Worm (Caenorhabditis elegans) whole organism, dauer: ENCODE data around the gene agl-1.

ENCODE experiments used
- unc-62 ChIP-seq: sonication (generic microtip); optimal IDR thresholded peaks from 2 replicates; lab custom pipeline; 2017; ENCODE audit warnings: missing biosample characterization, missing genetic modification reagents, missing genetic modification characterization

agl-1 gene

DNA sequence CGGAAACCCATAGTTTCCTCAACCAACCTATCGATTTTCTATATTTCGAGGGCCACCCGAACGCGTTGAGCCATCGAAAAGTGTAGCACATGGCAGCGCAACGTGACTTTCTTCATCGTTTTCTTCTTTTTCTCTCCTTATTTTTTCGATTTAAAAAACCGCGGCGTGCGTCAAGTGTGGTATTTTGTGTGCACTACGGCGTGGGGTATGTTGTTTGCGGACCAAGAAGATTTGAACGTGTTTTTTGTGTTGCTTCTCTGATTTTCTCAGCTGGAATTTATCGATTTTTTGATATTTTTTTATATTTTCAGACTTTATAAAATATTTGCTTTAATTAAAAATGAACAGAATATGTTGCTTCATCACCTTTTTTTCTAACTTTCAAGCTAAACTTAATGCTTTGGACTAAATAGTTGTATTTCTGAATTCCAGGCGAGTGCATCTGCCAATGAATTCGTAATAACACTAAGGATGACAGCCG, at the start of gene agl-1, which contains the start of gene pfs-2:
agl-1 (minus strand) TSS at position 178 of the 481 bp plus-strand sequence.
pfs-2 (plus strand) TSS at position 431 of the 481 bp plus-strand sequence.
- TF ChIP-seq unc-62 (GFP tag; lab: Kevin White, UChicago), result no peak

DNA sequence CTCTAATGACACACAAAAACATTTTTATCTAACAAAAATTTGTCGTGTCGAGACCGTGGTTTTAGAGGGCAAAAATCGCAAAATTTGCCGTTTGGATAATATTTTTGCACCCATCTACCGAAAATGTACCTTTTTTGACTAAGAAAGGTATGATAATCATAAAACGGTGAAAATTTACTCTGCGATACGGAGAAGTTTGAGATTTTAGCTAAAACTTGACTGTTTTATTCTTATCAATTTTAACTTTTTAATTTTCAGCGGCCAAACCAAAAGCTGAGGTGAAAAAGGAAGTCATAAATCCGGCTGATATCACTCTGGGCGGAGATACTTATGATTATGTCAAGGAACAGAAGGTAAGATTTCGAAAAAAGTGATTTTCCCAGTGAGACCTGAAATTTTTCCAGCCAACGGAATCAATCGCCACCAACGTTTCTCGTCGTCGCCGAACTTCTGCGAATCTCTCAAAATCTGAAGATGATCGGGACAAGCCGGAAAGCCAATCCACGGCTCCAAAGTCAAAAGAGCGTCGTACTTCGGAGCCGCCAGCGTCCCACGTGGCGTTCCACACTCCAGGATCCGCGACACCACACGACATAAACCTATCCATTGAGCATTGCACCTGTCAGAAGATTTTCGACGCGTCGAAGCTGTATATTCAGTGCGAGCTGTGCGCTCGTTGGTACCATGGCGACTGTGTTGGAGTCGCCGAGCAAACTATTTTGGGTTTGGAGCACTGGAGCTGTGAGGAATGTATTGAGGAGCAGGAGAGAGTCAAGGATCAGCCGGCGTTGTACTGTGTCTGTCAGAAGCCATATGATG, 48.4 kb upstream of the agl-1 start:
- no peak for TF ChIP-seq unc-62 (GFP tag; lab: Kevin White, UChicago)

DNA sequence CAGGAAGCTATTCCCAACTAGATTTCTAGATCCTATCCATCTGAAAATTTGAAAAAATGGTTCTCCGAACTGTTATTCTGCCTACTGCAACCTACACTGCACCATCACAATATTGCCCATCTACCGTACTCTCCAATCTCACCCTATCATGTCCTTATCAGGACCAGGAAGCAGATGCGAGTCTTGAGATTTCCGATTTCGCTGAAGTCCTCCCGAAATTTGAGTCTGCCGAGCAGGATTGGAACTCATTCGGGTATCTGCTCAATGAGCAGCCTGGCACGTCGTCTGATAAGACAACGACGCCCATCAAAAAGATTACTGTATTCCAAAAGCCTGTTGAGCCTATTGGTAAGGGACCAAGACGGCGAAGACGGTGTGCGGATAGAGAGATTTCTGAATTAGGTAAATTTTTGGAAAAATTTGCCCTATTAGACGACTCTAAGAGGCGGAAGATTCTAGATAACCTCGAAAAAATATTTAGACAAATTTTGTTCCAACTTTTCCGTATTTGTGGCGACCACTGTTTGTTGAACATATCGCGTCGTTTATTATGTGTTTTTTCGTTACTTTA, 47.7 kb upstream of the agl-1 start:
- TF ChIP-seq unc-62 (GFP tag; lab: Kevin White, UChicago), result no peak

DNA sequence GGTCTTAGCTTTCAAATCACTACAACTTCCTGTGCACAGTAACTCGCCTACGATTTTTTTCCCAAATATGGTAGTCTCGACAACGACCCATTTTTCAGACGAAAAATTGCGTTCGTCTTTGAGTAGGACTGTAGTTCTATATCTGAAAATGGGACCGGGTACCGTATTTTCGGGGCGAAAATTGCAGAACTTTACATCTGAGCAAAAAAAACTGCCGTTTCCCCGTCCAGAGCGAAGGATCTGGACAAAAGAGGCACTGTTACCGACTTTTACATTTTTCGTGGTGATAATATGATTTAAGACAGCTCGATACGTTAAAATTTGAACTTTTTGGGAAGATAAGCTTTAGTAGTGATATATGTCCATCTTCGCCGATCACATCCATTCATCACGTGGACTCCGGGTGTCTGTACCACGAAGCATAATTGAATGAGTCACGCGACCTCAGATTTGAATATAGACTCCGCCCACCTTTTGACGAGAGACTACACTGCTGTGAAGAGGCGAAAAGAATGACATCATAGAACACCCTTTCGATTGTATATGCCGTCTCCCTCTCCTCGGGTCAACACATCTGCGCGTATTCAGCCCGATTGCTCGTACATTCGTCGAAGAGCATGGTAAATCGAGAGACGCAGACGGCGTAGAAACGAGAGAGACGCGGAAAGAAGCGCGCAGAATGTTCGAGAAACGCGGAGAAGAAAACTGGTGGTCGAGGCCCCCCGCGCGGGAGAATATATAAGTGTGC, 47.0 kb upstream of the agl-1 start:
- no peak for TF ChIP-seq unc-62 (GFP tag; lab: Kevin White, UChicago)

DNA sequence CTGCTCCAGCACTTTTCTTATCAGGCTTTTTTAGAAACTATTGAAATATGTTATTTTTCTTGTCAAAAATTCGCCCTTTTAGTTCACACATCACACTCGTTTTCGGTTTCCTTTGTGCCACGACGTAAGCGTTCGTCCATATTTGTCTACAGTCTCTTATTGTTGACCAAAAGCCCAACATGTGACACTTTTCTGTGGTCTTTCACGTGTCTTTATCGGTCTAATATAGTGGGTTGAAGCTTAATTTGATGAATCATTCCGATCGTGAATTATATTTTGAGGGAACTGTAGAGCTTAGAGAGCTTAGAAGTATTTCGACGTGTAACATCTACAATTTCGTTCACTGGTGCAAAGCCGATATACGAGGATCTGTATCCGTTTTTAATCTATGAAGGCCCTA, 46.4 kb upstream of the agl-1 start:
- no peak for TF ChIP-seq unc-62 (GFP tag; lab: Kevin White, UChicago)

DNA sequence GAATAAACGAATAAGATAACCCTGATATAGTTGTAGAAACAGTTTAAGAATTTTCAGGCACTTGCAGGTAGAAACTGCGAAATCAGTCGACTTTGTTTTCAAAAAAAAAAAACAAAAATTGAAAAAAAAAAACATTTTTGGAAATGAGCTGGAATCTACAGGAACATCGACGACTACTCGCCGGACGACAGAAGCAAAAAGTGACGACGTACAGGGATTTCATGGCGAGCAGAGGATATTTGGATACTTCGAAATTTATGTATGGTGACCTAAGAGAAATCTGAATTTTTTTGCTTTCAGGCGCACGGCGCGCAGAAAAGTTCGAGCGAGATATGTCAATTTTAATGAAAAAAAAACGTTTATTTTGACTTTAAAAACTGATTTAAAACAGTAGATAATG, 43.2 kb upstream of the agl-1 start:
- no peak for TF ChIP-seq unc-62 (GFP tag; lab: Kevin White, UChicago)

DNA sequence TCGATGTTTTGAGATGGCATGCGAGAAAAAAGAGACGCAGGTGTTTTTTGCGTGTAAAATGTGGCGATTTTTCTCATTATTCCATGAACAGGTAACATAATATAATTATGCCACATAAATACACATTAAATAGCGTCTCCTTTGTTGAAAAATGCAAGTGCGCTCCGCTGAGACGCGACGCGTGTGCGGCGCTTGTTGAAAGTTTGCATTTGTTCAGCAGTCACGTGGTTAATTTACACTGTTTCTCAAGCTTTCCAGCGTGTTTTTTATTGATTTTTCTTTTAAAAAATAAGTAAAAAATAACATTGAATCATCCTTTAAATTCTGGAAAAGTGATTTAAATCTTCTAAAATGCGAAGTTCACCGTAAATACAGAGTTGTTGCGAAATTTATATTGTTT, 41.7 kb upstream of the agl-1 start:
- no peak for TF ChIP-seq unc-62 (GFP tag; lab: Kevin White, UChicago)

DNA sequence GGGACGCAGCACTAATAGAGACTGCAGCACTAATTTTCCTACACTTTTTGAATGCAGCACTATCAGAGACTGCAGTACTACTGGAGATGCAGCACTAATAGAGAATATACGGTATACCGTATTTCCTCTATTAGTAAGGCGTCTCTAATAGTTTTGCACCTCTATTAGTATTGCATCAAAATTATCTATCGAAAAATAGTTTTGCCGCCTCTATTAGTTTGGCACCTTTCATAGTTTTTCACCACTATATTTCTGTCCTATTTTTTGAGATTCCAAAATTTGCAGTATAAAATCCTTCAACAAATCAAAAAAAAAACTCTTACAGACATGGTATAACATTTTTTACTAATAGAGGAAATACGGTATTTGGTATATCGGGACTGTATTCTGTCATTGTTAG, 35.9 kb upstream of the agl-1 start:
- TF ChIP-seq unc-62 (GFP tag; lab: Kevin White, UChicago), result no peak

DNA sequence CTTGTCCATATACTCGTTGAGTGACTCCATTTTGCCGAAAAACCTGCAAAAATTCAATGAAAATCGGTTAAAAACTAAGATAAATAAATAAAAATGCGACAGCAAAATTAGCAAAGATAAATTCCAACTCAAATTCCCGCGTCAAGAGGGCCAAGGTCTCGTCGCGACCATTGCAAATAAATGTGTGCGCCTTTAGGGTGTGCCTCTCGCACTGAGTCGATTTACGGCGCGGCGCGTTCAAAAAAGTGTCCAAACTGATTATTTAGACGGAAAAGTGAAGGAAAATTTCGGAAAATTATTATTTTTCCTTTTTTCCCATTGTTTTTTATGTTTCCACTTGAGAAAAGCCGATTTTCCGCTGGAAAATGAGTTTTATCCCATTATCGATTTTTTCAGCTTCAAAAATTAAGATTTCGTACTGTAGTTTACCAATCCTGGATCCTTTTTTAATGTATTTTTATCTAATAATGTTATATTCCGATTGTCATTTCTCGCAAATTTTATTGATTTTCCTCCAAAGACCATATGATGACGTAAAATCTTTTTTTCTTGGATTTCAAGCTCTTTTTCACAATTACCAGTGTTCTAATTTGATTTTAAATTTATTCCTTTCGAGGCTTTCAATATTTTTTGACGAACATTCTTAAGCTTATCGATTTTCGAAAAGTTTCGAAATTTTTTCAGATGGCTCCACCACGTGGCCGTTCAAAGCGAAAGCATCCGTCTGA, 32.3 kb upstream of the agl-1 start, which contains the start of the genes kbp-3 and nurf-1:
kbp-3 (minus strand) TSS at position 43 of the 728 bp plus-strand sequence.
nurf-1 (plus strand) TSS at position 678 of the 728 bp plus-strand sequence.
- TF ChIP-seq unc-62 (GFP tag; lab: Kevin White, UChicago), result no peak

DNA sequence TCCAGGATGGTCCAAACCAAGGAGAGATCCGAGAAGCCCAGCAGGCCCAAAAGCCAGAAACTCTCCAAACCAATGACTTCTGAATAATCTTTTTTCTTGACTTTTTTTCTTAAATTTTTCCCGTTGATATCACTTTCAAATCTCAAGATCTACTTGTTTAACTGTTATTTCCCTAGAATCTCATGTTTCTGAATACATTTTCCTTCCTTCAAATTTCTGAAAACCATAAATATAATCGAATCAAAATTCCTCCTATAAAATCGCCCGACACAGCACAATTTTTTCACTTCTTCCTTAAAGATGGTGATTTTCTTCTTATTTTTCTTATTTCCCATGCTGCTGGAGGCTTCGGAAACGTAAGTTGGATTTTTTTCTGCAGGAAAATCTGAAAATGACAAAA, 30.3 kb upstream of the agl-1 start, which contains the start of gene F26H11.8:
F26H11.8 (plus strand) TSS at position 301 of the 400 bp plus-strand sequence.
- TF ChIP-seq unc-62 (GFP tag; lab: Kevin White, UChicago), result no peak

DNA sequence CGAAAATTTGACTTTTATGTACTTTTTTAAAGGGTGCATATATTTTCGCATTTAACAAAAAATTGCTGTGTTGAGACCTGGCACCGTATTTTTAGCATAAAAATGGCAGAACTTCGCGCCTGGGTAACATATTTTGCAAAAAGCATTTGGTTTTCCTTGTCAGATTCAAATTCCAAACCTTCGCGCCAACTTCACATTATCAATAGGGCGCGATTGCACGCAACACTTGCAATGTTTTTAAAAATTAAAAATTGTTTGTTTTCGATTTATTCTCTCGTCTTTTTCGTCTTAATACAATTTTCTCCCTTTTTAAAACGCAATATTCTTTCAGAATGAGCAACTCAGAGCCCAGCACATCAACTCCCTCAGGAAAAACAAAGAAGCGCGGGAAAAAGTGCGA, 25.7 kb upstream of the agl-1 start, which contains the start of gene mes-2:
mes-2 (plus strand) TSS at position 330 of the 400 bp plus-strand sequence.
- no peak for TF ChIP-seq unc-62 (GFP tag; lab: Kevin White, UChicago)

DNA sequence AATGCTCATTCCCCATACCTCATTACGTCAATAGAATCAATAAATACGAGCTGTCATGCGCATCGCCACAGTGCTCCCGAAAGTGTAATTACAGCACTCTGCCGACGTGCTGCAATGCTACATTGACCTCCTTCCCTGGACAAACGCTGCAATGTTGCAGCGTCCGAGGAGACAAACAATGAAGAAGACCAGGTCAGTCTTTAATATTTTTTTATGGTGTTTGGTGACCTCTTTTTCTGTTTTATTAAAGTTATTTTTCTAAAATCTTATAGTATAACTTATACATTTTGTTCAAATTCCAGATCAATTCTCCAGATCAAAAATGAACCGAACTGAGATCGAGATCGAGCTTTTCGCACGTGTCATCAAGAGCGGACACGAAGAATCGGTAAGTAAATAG, 23.5 kb upstream of the agl-1 start, which contains the start of gene sdz-26:
sdz-26 (plus strand) TSS at position 301 of the 400 bp plus-strand sequence.
- TF ChIP-seq unc-62 (GFP tag; lab: Kevin White, UChicago), result no peak

DNA sequence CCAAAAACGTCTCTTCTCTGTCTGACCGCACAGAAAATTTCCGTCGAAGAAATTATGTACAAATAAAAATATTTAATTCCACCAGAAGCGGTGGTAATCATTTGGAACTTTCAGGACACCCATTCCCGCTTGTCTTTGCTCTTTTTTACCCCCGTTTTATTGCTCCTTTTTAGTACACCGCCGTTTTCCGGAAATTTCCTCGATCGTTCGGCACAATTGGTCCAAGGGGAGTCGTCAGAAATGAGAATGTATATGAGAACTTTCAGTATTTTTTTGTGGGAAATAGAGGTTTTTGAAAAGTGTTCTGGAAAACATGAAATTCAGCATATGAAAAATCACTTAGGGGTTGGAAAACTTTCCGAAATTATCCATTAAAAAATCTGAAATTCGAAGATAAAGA, 22.9 kb upstream of the agl-1 start:
- TF ChIP-seq unc-62 (GFP tag; lab: Kevin White, UChicago), result no peak

DNA sequence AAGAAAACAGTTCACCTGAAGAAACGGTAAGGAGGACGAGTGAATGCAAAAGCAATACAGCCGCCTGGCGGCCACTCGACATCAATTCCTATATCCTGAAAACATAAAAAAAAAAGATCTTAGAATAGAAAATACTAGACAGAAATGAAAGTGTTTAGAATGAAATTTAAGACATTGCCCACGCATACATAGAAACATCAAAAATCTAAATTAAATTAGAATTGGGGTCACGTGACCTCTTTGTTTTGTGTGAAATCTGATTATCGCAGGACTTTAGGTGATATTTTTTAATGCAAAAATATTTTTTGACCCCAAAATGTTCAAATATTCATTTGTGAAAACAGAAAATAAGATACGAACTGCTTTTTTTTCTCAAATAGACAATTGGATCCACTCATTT, 19.9 kb upstream of the agl-1 start, which contains the start of gene acr-20:
acr-20 (minus strand) TSS at position 101 of the 400 bp plus-strand sequence.
- no peak for TF ChIP-seq unc-62 (GFP tag; lab: Kevin White, UChicago)

DNA sequence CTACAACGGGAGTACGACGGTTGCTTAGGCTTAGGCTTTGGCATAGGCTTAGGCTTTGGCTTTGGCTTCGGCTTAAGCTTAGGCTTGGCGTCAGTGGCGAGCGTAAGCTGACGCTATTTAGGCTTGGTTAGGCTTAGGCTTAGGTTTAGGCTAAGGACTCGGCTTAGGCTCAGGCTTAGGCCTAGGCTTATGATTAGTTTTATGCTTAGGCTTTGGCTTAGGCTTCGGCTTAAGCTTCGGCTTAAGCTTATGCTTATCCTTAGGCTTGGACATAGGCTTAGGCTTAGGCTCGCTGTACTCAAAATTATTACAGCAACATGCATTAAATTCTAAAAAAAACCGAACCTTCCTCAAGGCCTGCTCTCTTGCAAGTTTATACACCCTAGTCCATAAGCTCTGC, 16.7 kb upstream of the agl-1 start:
- TF ChIP-seq unc-62 (GFP tag; lab: Kevin White, UChicago), result no peak
